Fruit fly (Drosophila melanogaster) whole organism, embryonic: ENCODE data around the gene CG43156.
A peak's percentile ranks its signal among the peaks of the same experiment; 100 is the strongest.

Source experiments
- Antp ChIP-seq: fragments of 200-800 bp; sonication (Bioruptor generic); optimal IDR thresholded peaks from 3 replicates; lab custom pipeline; 2016; ENCODE audit warnings: missing biosample characterization, missing genetic modification characterization
- BtbVII ChIP-seq: fragments of 200-800 bp; sonication (Bioruptor generic); optimal IDR thresholded peaks from 3 replicates; lab custom pipeline; 2017; ENCODE audit warnings: missing biosample characterization, mild to moderate bottlenecking, missing genetic modification characterization
- Bteb2 ChIP-seq: fragments of 200-800 bp; sonication (Bioruptor generic); optimal IDR thresholded peaks from 2 replicates; lab custom pipeline; 2016; ENCODE audit warnings: missing biosample characterization, missing genetic modification characterization
- C15 ChIP-seq: fragments of 200-800 bp; sonication (Bioruptor generic); IDR thresholded peaks from 3 replicates; pipeline ENCODE4 v1.3.6; 2022; ENCODE audit warnings: missing biosample characterization, missing genetic modification characterization
- CG10959 ChIP-seq: fragments of 200-800 bp; sonication (Bioruptor generic); IDR thresholded peaks from 2 replicates; pipeline ENCODE4 v1.3.6; 2022; ENCODE audit warnings: missing biosample characterization, missing genetic modification characterization
- CG11247 ChIP-seq: fragments of 200-800 bp; sonication (Bioruptor generic); IDR thresholded peaks from 2 replicates; pipeline ENCODE4 v1.3.6; 2022; ENCODE audit warnings: missing biosample characterization, missing genetic modification characterization
- CG11695 ChIP-seq: fragments of 200-800 bp; sonication (Bioruptor generic); IDR thresholded peaks from 3 replicates; pipeline ENCODE4 v1.3.6; 2022; ENCODE audit warnings: missing biosample characterization, missing genetic modification characterization
- CG1233 ChIP-seq: fragments of 200-800 bp; sonication (Bioruptor generic); optimal IDR thresholded peaks from 4 replicates; lab custom pipeline; 2018; ENCODE audit warnings: missing biosample characterization, mild to moderate bottlenecking, missing genetic modification characterization
- CG12391 ChIP-seq: fragments of 200-800 bp; sonication (Bioruptor generic); optimal IDR thresholded peaks from 3 replicates; lab custom pipeline; 2018; ENCODE audit warnings: missing biosample characterization, mild to moderate bottlenecking, missing genetic modification characterization, moderate library complexity
- CG14050 ChIP-seq: fragments of 200-800 bp; sonication (Bioruptor generic); IDR thresholded peaks from 3 replicates; pipeline ENCODE4 v1.3.6; 2022; ENCODE audit warnings: missing biosample characterization, missing genetic modification characterization
- CG1602 ChIP-seq: fragments of 200-800 bp; sonication (Bioruptor generic); optimal IDR thresholded peaks from 3 replicates; lab custom pipeline; 2016; ENCODE audit warnings: missing biosample characterization, missing genetic modification characterization
- CG1603 ChIP-seq: fragments of 200-800 bp; sonication (Bioruptor generic); optimal IDR thresholded peaks from 2 replicates; lab custom pipeline; 2019; ENCODE audit warnings: missing biosample characterization, mild to moderate bottlenecking, missing genetic modification characterization, moderate library complexity
- CG1647 ChIP-seq: fragments of 200-800 bp; sonication (Bioruptor generic); optimal IDR thresholded peaks from 3 replicates; lab custom pipeline; 2016; ENCODE audit warnings: missing biosample characterization, missing genetic modification characterization
- CG2202 ChIP-seq: fragments of 200-800 bp; sonication (Bioruptor generic); optimal IDR thresholded peaks from 2 replicates; lab custom pipeline; 2018; ENCODE audit warnings: missing biosample characterization, mild to moderate bottlenecking, missing genetic modification characterization
- CG2712 ChIP-seq: fragments of 200-800 bp; optimal IDR thresholded peaks from 3 replicates; lab custom pipeline; 2019; ENCODE audit warnings: missing biosample characterization, mild to moderate bottlenecking, missing genetic modification characterization, moderate library complexity
- CG30403 ChIP-seq: fragments of 200-800 bp; sonication (Bioruptor generic); optimal IDR thresholded peaks from 3 replicates; lab custom pipeline; 2016; ENCODE audit warnings: missing biosample characterization, missing genetic modification characterization
- CG3281 ChIP-seq: fragments of 200-800 bp; sonication (Bioruptor generic); optimal IDR thresholded peaks from 3 replicates; lab custom pipeline; 2017; ENCODE audit warnings: missing biosample characterization, mild to moderate bottlenecking, missing genetic modification characterization
- CG3995 ChIP-seq: fragments of 200-800 bp; sonication (Bioruptor generic); optimal IDR thresholded peaks from 3 replicates; lab custom pipeline; 2016; ENCODE audit warnings: missing biosample characterization, missing genetic modification characterization
- CG4328 ChIP-seq: fragments of 200-800 bp; sonication (Bioruptor generic); optimal IDR thresholded peaks from 3 replicates; lab custom pipeline; 2017; ENCODE audit warnings: missing biosample characterization, missing genetic modification reagents, missing genetic modification characterization
- CG4730 ChIP-seq: fragments of 200-800 bp; sonication (Bioruptor generic); IDR thresholded peaks from 2 replicates; pipeline ENCODE4 v1.3.6; 2022; ENCODE audit warnings: missing biosample characterization, missing genetic modification characterization
- CG4820 ChIP-seq: fragments of 200-800 bp; sonication (Bioruptor generic); optimal IDR thresholded peaks from 3 replicates; lab custom pipeline; 2016; ENCODE audit warnings: missing biosample characterization, missing genetic modification characterization
- CG6272 ChIP-seq: fragments of 200-800 bp; sonication (Bioruptor generic); IDR thresholded peaks from 2 replicates; pipeline ENCODE4 v1.3.6; 2022; ENCODE audit warnings: missing biosample characterization, missing genetic modification characterization
- CG6813 ChIP-seq: fragments of 200-800 bp; sonication (Bioruptor generic); optimal IDR thresholded peaks from 2 replicates; lab custom pipeline; 2017; ENCODE audit warnings: missing biosample characterization, missing genetic modification characterization, mild to moderate bottlenecking, moderate library complexity, missing genetic modification reagents
- CG8359 ChIP-seq: fragments of 200-800 bp; sonication (Bioruptor generic); optimal IDR thresholded peaks from 2 replicates; lab custom pipeline; 2017; ENCODE audit warnings: missing biosample characterization, mild to moderate bottlenecking, missing genetic modification characterization, borderline replicate concordance
- CG8478 ChIP-seq: fragments of >200 bp; optimal IDR thresholded peaks from 2 replicates; lab custom pipeline; 2018
- CG8765 ChIP-seq: fragments of 200-800 bp; sonication (Bioruptor generic); IDR thresholded peaks from 2 replicates; pipeline ENCODE4 v1.3.6; 2022; ENCODE audit warnings: missing biosample characterization, missing genetic modification characterization
- D ChIP-seq, 2 experiments: fragments of 200-800 bp in 1 of 2; fragments of >200 bp in 1 of 2; sonication (Bioruptor generic) in 1 of 2; optimal IDR thresholded peaks; 2 replicates in 1 of 2; 3 replicates in 1 of 2; lab custom pipeline; 2017; ENCODE audit warnings: mild to moderate bottlenecking in 1 of 2, missing biosample characterization in 1 of 2, missing genetic modification characterization in 1 of 2, missing genetic modification reagents in 1 of 2
- Dad ChIP-seq: fragments of 200-800 bp; sonication (Bioruptor generic); optimal IDR thresholded peaks from 3 replicates; lab custom pipeline; 2016; ENCODE audit warnings: missing biosample characterization, missing genetic modification characterization
- Dll ChIP-seq: fragments of 200-800 bp; sonication (Bioruptor generic); IDR thresholded peaks from 4 replicates; pipeline ENCODE4 v1.3.6; 2022; ENCODE audit warnings: missing biosample characterization, missing genetic modification characterization; ENCODE audit not compliant: partially characterized antibody
- Fer1 ChIP-seq: fragments of 200-800 bp; sonication (Bioruptor generic); optimal IDR thresholded peaks from 2 replicates; lab custom pipeline; 2017; ENCODE audit warnings: missing biosample characterization, mild to moderate bottlenecking, missing genetic modification characterization
- Kr ChIP-seq: fragments of 200-800 bp; sonication (Bioruptor generic); optimal IDR thresholded peaks from 2 replicates; lab custom pipeline; 2017; ENCODE audit warnings: missing biosample characterization, mild to moderate bottlenecking, missing genetic modification characterization
- Nf-YB ChIP-seq: fragments of 200-800 bp; sonication (Bioruptor generic); optimal IDR thresholded peaks from 3 replicates; lab custom pipeline; 2019; ENCODE audit warnings: missing biosample characterization, mild to moderate bottlenecking, missing genetic modification characterization, moderate library complexity
- Nf-YC ChIP-seq: fragments of 200-800 bp; optimal IDR thresholded peaks from 3 replicates; lab custom pipeline; 2019; ENCODE audit warnings: missing biosample characterization, mild to moderate bottlenecking, missing genetic modification characterization, moderate library complexity
- Side ChIP-seq: fragments of 200-800 bp; sonication (Bioruptor generic); optimal IDR thresholded peaks from 2 replicates; lab custom pipeline; 2016; ENCODE audit warnings: missing biosample characterization, missing genetic modification characterization
- Tbp ChIP-seq: fragments of >200 bp; optimal IDR thresholded peaks from 2 replicates; lab custom pipeline; 2018; ENCODE audit warnings: missing biosample characterization, missing genetic modification characterization
- YL-1 ChIP-seq: fragments of 200-800 bp; sonication (Bioruptor generic); optimal IDR thresholded peaks from 3 replicates; lab custom pipeline; 2017; ENCODE audit warnings: missing biosample characterization, mild to moderate bottlenecking, missing genetic modification characterization
- bowl ChIP-seq: fragments of 200-800 bp; sonication (Bioruptor generic); IDR thresholded peaks from 2 replicates; pipeline ENCODE4 v1.3.6; 2022; ENCODE audit warnings: missing biosample characterization, missing genetic modification characterization
- ci ChIP-seq: fragments of 200-800 bp; sonication (Bioruptor generic); IDR thresholded peaks from 3 replicates; pipeline ENCODE4 v1.3.6; 2022; ENCODE audit warnings: missing biosample characterization, missing genetic modification characterization
- dati ChIP-seq: fragments of 200-800 bp; sonication (Bioruptor generic); IDR thresholded peaks from 2 replicates; pipeline ENCODE4 v1.3.6; 2022; ENCODE audit warnings: missing biosample characterization, missing genetic modification characterization
- fd102C ChIP-seq: fragments of 200-800 bp; sonication (Bioruptor generic); optimal IDR thresholded peaks from 2 replicates; lab custom pipeline; 2018; ENCODE audit warnings: missing biosample characterization, mild to moderate bottlenecking, missing genetic modification characterization, moderate library complexity
- gcm ChIP-seq: fragments of 200-800 bp; sonication (Bioruptor generic); optimal IDR thresholded peaks from 2 replicates; lab custom pipeline; 2019; ENCODE audit warnings: missing biosample characterization, mild to moderate bottlenecking, missing genetic modification characterization, moderate library complexity
- gcm2 ChIP-seq: fragments of 200-800 bp; sonication (Bioruptor generic); optimal IDR thresholded peaks from 2 replicates; lab custom pipeline; 2016; ENCODE audit warnings: missing biosample characterization, missing genetic modification characterization
- gsb-n ChIP-seq: fragments of 200-800 bp; sonication (Bioruptor generic); optimal IDR thresholded peaks from 3 replicates; lab custom pipeline; 2018; ENCODE audit warnings: missing biosample characterization, mild to moderate bottlenecking, missing genetic modification characterization
- gt ChIP-seq: fragments of 200-800 bp; sonication (Bioruptor generic); IDR thresholded peaks from 2 replicates; pipeline ENCODE4 v1.3.6; 2022; ENCODE audit warnings: missing biosample characterization, missing genetic modification characterization
- ham ChIP-seq: fragments of 200-800 bp; sonication (Bioruptor generic); IDR thresholded peaks from 2 replicates; pipeline ENCODE4 v1.3.6; 2022; ENCODE audit warnings: missing biosample characterization, missing genetic modification characterization
- jumu ChIP-seq: fragments of 200-800 bp; sonication (Bioruptor generic); optimal IDR thresholded peaks from 3 replicates; lab custom pipeline; 2016; ENCODE audit warnings: missing biosample characterization, missing genetic modification characterization
- repo ChIP-seq: fragments of 200-800 bp; sonication (Bioruptor generic); optimal IDR thresholded peaks from 2 replicates; lab custom pipeline; 2016; ENCODE audit warnings: missing biosample characterization, missing genetic modification characterization
- ro ChIP-seq: fragments of 200-800 bp; sonication (Bioruptor generic); IDR thresholded peaks from 2 replicates; pipeline ENCODE4 v1.3.6; 2022; ENCODE audit warnings: missing biosample characterization, missing genetic modification characterization
- scrt ChIP-seq: fragments of 200-800 bp; sonication (Bioruptor generic); optimal IDR thresholded peaks from 2 replicates; lab custom pipeline; 2018; ENCODE audit warnings: missing biosample characterization, mild to moderate bottlenecking, missing genetic modification characterization, moderate library complexity
- ssp ChIP-seq: fragments of 200-800 bp; sonication (Bioruptor generic); IDR thresholded peaks from 2 replicates; pipeline ENCODE4 v1.3.6; 2022; ENCODE audit warnings: missing biosample characterization, missing genetic modification characterization

Gene CG43156

dm6 chrX:11920959-11921358 is 14.3 kb upstream of the CG43156 start (continued):
- TF ChIP-seq CG10959 (GFP tag; lab: Robert Waterston, UW) (peak; percentile 61; the same call in 1 of the 2 replicates), Nf-YB (peak; percentile 79), CG11695 (GFP tag; lab: Robert Waterston, UW) (peak; percentile 93; the same call in 2 of the 3 replicates), CG11247 (GFP tag; lab: Robert Waterston, UW) (peak; percentile 80), CG30403 (peak; percentile 93), dati (0 out of 2 replicates have a peak, but pooled peaks have one; percentile 16), gcm2 (no peak), Nf-YC (tag; lab: Kevin White, UChicago) (peak; percentile 85), CG8478 (no peak), Fer1 (GFP tag; lab: Kevin White, UChicago) (peak; percentile 92), Side (peak; percentile 62), bowl (GFP tag; lab: Robert Waterston, UW) (peak; percentile 54; the same call in 1 of the 2 replicates), CG6813 (GFP tag; lab: Kevin White, UChicago) (peak; percentile 81), CG8765 (GFP tag; lab: Robert Waterston, UW) (0 out of 2 replicates have a peak, but pooled peaks have one; percentile 18), Kr (GFP tag; lab: Kevin White, UChicago) (no peak), CG1647 (peak; percentile 41), CG1603 (peak; percentile 54), CG2202 (tag; lab: Kevin White, UChicago) (peak; percentile 69), CG12391 (peak; percentile 92), Bteb2 (GFP tag; lab: Kevin White, UChicago) (peak; percentile 61), CG1233 (GFP tag; lab: Kevin White, UChicago) (peak; percentile 87), BtbVII (GFP tag; lab: Kevin White, UChicago) (peak; percentile 81), repo (GFP tag; lab: Kevin White, UChicago) (peak; percentile 1), CG14050 (GFP tag; lab: Robert Waterston, UW) (peak; percentile 84), ro (peak; percentile 64; the same call in 1 of the 2 replicates), CG4328 (GFP tag; lab: Kevin White, UChicago) (peak; percentile 83), ci (GFP tag; lab: Robert Waterston, UW) (peak; percentile 90), CG4820 (GFP tag; lab: Kevin White, UChicago) (peak; percentile 76), Antp (peak; percentile 53), fd102C (GFP tag; lab: Kevin White, UChicago) (peak; percentile 2), D (optimal IDR thresholded peaks at IDR 0.05; lab: Kevin White, UChicago) (no peak), D (GFP tag; optimal IDR thresholded peaks at IDR 0.05; lab: Kevin White, UChicago) (peak; percentile 82), gsb-n (tag; lab: Kevin White, UChicago) (peak; percentile 84), Dll (GFP tag; lab: Robert Waterston, UW) (no peak), Dad (GFP tag; lab: Kevin White, UChicago) (peak; percentile 68), C15 (GFP tag; lab: Robert Waterston, UW) (peak; percentile 62; the same call in 1 of the 3 replicates), CG2712 (tag; lab: Kevin White, UChicago) (peak; percentile 96), CG8359 (GFP tag; lab: Kevin White, UChicago) (peak; percentile 74), CG4730 (peak; percentile 84), jumu (GFP tag; lab: Kevin White, UChicago) (peak; percentile 46), CG3281 (GFP tag; lab: Kevin White, UChicago) (peak; percentile 90), CG6272 (GFP tag; lab: Robert Waterston, UW) (peak; percentile 81), CG3995 (peak; percentile 22), ham (no peak), YL-1 (GFP tag; lab: Kevin White, UChicago) (peak; percentile 44), ssp (peak; percentile 82), gt (GFP tag; lab: Robert Waterston, UW) (0 out of 2 replicates have a peak, but pooled peaks have one; percentile 34), CG1602 (peak; percentile 83), gcm (GFP tag; lab: Kevin White, UChicago) (peak; percentile 86), scrt (GFP tag; lab: Kevin White, UChicago) (peak; percentile 87), Tbp (GFP tag; lab: Kevin White, UChicago) (no peak)
